Fruit fly (Drosophila melanogaster) whole organism, embryonic: ENCODE measurements around the gene Or98a.
A peak's percentile ranks its signal among the peaks of the same experiment; 100 is the strongest.

Source experiments
- Awh ChIP-seq: fragments of 200-800 bp; sonication (Bioruptor generic); IDR thresholded peaks from 2 replicates; pipeline ENCODE4, ENCODE4 v1.3.6; 2022; ENCODE audit warnings: missing biosample characterization, missing genetic modification characterization
- CG10654 ChIP-seq: fragments of 200-800 bp; sonication (Bioruptor generic); optimal IDR thresholded peaks from 2 replicates; lab custom pipeline; 2016; ENCODE audit warnings: missing biosample characterization, missing genetic modification characterization
- CG10979 ChIP-seq: fragments of 200-800 bp; sonication (Bioruptor generic); optimal IDR thresholded peaks from 2 replicates; lab custom pipeline; 2018; ENCODE audit warnings: missing biosample characterization, mild to moderate bottlenecking, missing genetic modification characterization, moderate library complexity
- CG13123 ChIP-seq: fragments of 200-800 bp; sonication (Bioruptor generic); optimal IDR thresholded peaks from 2 replicates; lab custom pipeline; 2016; ENCODE audit warnings: missing biosample characterization, missing genetic modification characterization
- CG13424 ChIP-seq: fragments of 200-800 bp; sonication (Bioruptor generic); optimal IDR thresholded peaks from 2 replicates; lab custom pipeline; 2019; ENCODE audit warnings: missing biosample characterization, mild to moderate bottlenecking, missing genetic modification characterization, moderate library complexity
- CG1529 ChIP-seq: fragments of 200-800 bp; sonication (Bioruptor generic); optimal IDR thresholded peaks from 3 replicates; lab custom pipeline; 2018; ENCODE audit warnings: missing biosample characterization, missing genetic modification characterization
- CG2202 ChIP-seq: fragments of 200-800 bp; sonication (Bioruptor generic); optimal IDR thresholded peaks from 2 replicates; lab custom pipeline; 2018; ENCODE audit warnings: missing biosample characterization, mild to moderate bottlenecking, missing genetic modification characterization
- CG33557 ChIP-seq: fragments of 200-800 bp; sonication (Bioruptor generic); optimal IDR thresholded peaks from 2 replicates; lab custom pipeline; 2019; ENCODE audit warnings: missing biosample characterization, mild to moderate bottlenecking, missing genetic modification characterization, moderate library complexity
- CG34422 ChIP-seq: fragments of 200-800 bp; sonication (Bioruptor generic); IDR thresholded peaks from 3 replicates; pipeline ENCODE4 v1.3.6; 2022; ENCODE audit warnings: missing biosample characterization, missing genetic modification characterization
- CG4404 ChIP-seq: fragments of 200-800 bp; sonication (Bioruptor generic); IDR thresholded peaks from 2 replicates; pipeline ENCODE4 v1.3.6; 2022; ENCODE audit warnings: missing biosample characterization, missing genetic modification characterization
- CG4707 ChIP-seq: fragments of 200-800 bp; sonication (Bioruptor generic); optimal IDR thresholded peaks from 2 replicates; lab custom pipeline; 2018; ENCODE audit warnings: missing biosample characterization, mild to moderate bottlenecking, missing genetic modification characterization, moderate library complexity
- CG4730 ChIP-seq: fragments of 200-800 bp; sonication (Bioruptor generic); IDR thresholded peaks from 2 replicates; pipeline ENCODE4 v1.3.6; 2022; ENCODE audit warnings: missing biosample characterization, missing genetic modification characterization
- CG5245 ChIP-seq: fragments of 200-800 bp; sonication (Bioruptor generic); optimal IDR thresholded peaks from 3 replicates; lab custom pipeline; 2016; ENCODE audit warnings: missing biosample characterization, missing genetic modification characterization
- CG6254 ChIP-seq: fragments of 200-800 bp; sonication (Bioruptor generic); optimal IDR thresholded peaks from 3 replicates; lab custom pipeline; 2017; ENCODE audit warnings: mild to moderate bottlenecking, missing biosample characterization, missing genetic modification reagents, missing genetic modification characterization
- CG6654 ChIP-seq: fragments of 200-800 bp; sonication (Bioruptor generic); optimal IDR thresholded peaks from 2 replicates; lab custom pipeline; 2017; ENCODE audit warnings: missing biosample characterization, mild to moderate bottlenecking, missing genetic modification characterization
- CG6689 ChIP-seq: fragments of 200-800 bp; sonication (Bioruptor generic); IDR thresholded peaks from 2 replicates; pipeline ENCODE4 v1.3.6; 2022; ENCODE audit warnings: missing biosample characterization, missing genetic modification characterization
- CG6813 ChIP-seq: fragments of 200-800 bp; sonication (Bioruptor generic); optimal IDR thresholded peaks from 2 replicates; lab custom pipeline; 2017; ENCODE audit warnings: missing biosample characterization, missing genetic modification characterization, mild to moderate bottlenecking, moderate library complexity, missing genetic modification reagents
- CG7357 ChIP-seq: fragments of 200-800 bp; sonication (Bioruptor generic); IDR thresholded peaks from 3 replicates; pipeline ENCODE4 v1.3.6; 2022; ENCODE audit warnings: missing biosample characterization, missing genetic modification characterization
- CG7963 ChIP-seq: fragments of 200-800 bp; sonication (Bioruptor generic); IDR thresholded peaks from 3 replicates; pipeline ENCODE4 v1.3.6; 2022; ENCODE audit warnings: missing biosample characterization, missing genetic modification characterization; ENCODE audit not compliant: partially characterized antibody
- D ChIP-seq, 2 experiments: fragments of 200-800 bp in 1 of 2; fragments of >200 bp in 1 of 2; sonication (Bioruptor generic) in 1 of 2; optimal IDR thresholded peaks; 2 replicates in 1 of 2; 3 replicates in 1 of 2; lab custom pipeline; 2017; ENCODE audit warnings: mild to moderate bottlenecking in 1 of 2, missing biosample characterization in 1 of 2, missing genetic modification characterization in 1 of 2, missing genetic modification reagents in 1 of 2
- Fer1 ChIP-seq: fragments of 200-800 bp; sonication (Bioruptor generic); optimal IDR thresholded peaks from 2 replicates; lab custom pipeline; 2017; ENCODE audit warnings: missing biosample characterization, mild to moderate bottlenecking, missing genetic modification characterization
- Gug ChIP-seq: fragments of 200-800 bp; sonication (Bioruptor generic); IDR thresholded peaks from 4 replicates; pipeline ENCODE4 v1.3.6; 2022; ENCODE audit warnings: missing biosample characterization, missing genetic modification characterization
- NC2β ChIP-seq: fragments of 200-800 bp; sonication (Bioruptor generic); optimal IDR thresholded peaks from 2 replicates; lab custom pipeline; 2016; ENCODE audit warnings: missing biosample characterization, missing genetic modification characterization
- Oli ChIP-seq: fragments of 200-800 bp; sonication (Bioruptor generic); optimal IDR thresholded peaks from 2 replicates; lab custom pipeline; 2018; ENCODE audit warnings: missing biosample characterization, mild to moderate bottlenecking, missing genetic modification characterization, moderate library complexity
- Optix ChIP-seq: fragments of 200-800 bp; sonication (Bioruptor generic); IDR thresholded peaks from 3 replicates; pipeline ENCODE4 v1.3.6; 2022; ENCODE audit warnings: missing biosample characterization, missing genetic modification characterization
- Ptx1 ChIP-seq: fragments of 200-800 bp; sonication (Bioruptor generic); IDR thresholded peaks from 2 replicates; pipeline ENCODE4 v1.3.6; 2022; ENCODE audit warnings: missing biosample characterization, missing genetic modification characterization
- Spps ChIP-seq: fragments of 200-800 bp; sonication (Bioruptor generic); optimal IDR thresholded peaks from 2 replicates; lab custom pipeline; 2018; ENCODE audit warnings: missing biosample characterization, mild to moderate bottlenecking, missing genetic modification characterization
- Ssrp ChIP-seq: fragments of 200-800 bp; sonication (Bioruptor generic); optimal IDR thresholded peaks from 2 replicates; lab custom pipeline; 2018; ENCODE audit warnings: missing biosample characterization, mild to moderate bottlenecking, missing genetic modification characterization, moderate library complexity
- Xrp1 ChIP-seq: fragments of 200-800 bp; sonication (Bioruptor generic); IDR thresholded peaks from 2 replicates; pipeline ENCODE4 v1.3.6; 2022; ENCODE audit warnings: missing biosample characterization, missing genetic modification characterization
- ato ChIP-seq: fragments of 200-800 bp; sonication (Bioruptor generic); IDR thresholded peaks from 2 replicates; pipeline ENCODE4 v1.3.6; 2022; ENCODE audit warnings: missing biosample characterization, missing genetic modification characterization; ENCODE audit not compliant: partially characterized antibody
- bsh ChIP-seq, 2 experiments: fragments of 200-800 bp; sonication (Bioruptor generic); optimal IDR thresholded peaks; 2 replicates each; lab custom pipeline; 2017 to 2018; ENCODE audit warnings: mild to moderate bottlenecking in 2 of 2, missing biosample characterization in 2 of 2, missing genetic modification characterization in 2 of 2, moderate library complexity in 1 of 2
- chif ChIP-seq, 2 experiments: fragments of 200-800 bp; sonication (Bioruptor generic); optimal IDR thresholded peaks; 3 replicates each; lab custom pipeline; 2016; ENCODE audit warnings: missing biosample characterization in 2 of 2, missing genetic modification characterization in 2 of 2
- chm ChIP-seq: fragments of 200-800 bp; sonication (Bioruptor generic); IDR thresholded peaks from 2 replicates; pipeline ENCODE4 v1.3.6; 2022; ENCODE audit warnings: missing biosample characterization, missing genetic modification characterization
- ci ChIP-seq: fragments of 200-800 bp; sonication (Bioruptor generic); IDR thresholded peaks from 3 replicates; pipeline ENCODE4 v1.3.6; 2022; ENCODE audit warnings: missing biosample characterization, missing genetic modification characterization
- dysf ChIP-seq: fragments of 200-800 bp; sonication (Bioruptor generic); IDR thresholded peaks from 3 replicates; pipeline ENCODE4 v1.3.6; 2022; ENCODE audit warnings: missing biosample characterization, missing genetic modification characterization
- gcm ChIP-seq: fragments of 200-800 bp; sonication (Bioruptor generic); optimal IDR thresholded peaks from 2 replicates; lab custom pipeline; 2019; ENCODE audit warnings: missing biosample characterization, mild to moderate bottlenecking, missing genetic modification characterization, moderate library complexity
- gem ChIP-seq: fragments of 200-800 bp; sonication (Bioruptor generic); optimal IDR thresholded peaks from 2 replicates; lab custom pipeline; 2019; ENCODE audit warnings: missing biosample characterization, mild to moderate bottlenecking, missing genetic modification characterization, moderate library complexity
- lola ChIP-seq, 3 experiments: fragments of >200 bp in 2 of 3; fragments of 200-800 bp in 1 of 3; sonication (Bioruptor generic) in 1 of 3; optimal IDR thresholded peaks; 2 replicates each; lab custom pipeline; 2017 to 2019; ENCODE audit warnings: missing biosample characterization in 3 of 3, missing genetic modification characterization in 3 of 3, mild to moderate bottlenecking in 1 of 3, moderate library complexity in 1 of 3
- nmo ChIP-seq: fragments of 200-800 bp; sonication (Bioruptor generic); optimal IDR thresholded peaks from 2 replicates; lab custom pipeline; 2018; ENCODE audit warnings: missing biosample characterization, mild to moderate bottlenecking, missing genetic modification characterization, moderate library complexity
- onecut ChIP-seq: fragments of 200-800 bp; sonication (Bioruptor generic); IDR thresholded peaks from 2 replicates; pipeline ENCODE4 v1.3.6; 2022; ENCODE audit warnings: missing biosample characterization, missing genetic modification characterization
- otp ChIP-seq: fragments of 200-800 bp; sonication (Bioruptor generic); IDR thresholded peaks from 3 replicates; pipeline ENCODE4, ENCODE4 v1.3.6; 2022; ENCODE audit warnings: missing biosample characterization, missing genetic modification characterization
- pan ChIP-seq, 4 experiments: fragments of >200 bp in 3 of 4; fragments of 200-800 bp in 1 of 4; sonication (Bioruptor generic) in 1 of 4; optimal IDR thresholded peaks in 3 of 4; IDR thresholded peaks in 1 of 4; 2 replicates each; pipeline versions ENCODE4 v1.3.6 to Lab custom; 2017 to 2022; ENCODE audit warnings: missing biosample characterization in 2 of 4, missing genetic modification characterization in 2 of 4, mixed read lengths in 1 of 4
- phol ChIP-seq: fragments of 200-800 bp; sonication (Bioruptor generic); optimal IDR thresholded peaks from 3 replicates; lab custom pipeline; 2018; ENCODE audit warnings: missing biosample characterization, mild to moderate bottlenecking, missing genetic modification characterization, moderate library complexity
- pnt ChIP-seq: fragments of 200-800 bp; sonication (Bioruptor generic); optimal IDR thresholded peaks from 3 replicates; lab custom pipeline; 2016; ENCODE audit warnings: missing biosample characterization, missing genetic modification characterization
- run ChIP-seq: fragments of 200-800 bp; sonication (Bioruptor generic); optimal IDR thresholded peaks from 3 replicates; lab custom pipeline; 2018; ENCODE audit warnings: missing biosample characterization, mild to moderate bottlenecking, missing genetic modification characterization
- slp2 ChIP-seq: fragments of 200-800 bp; sonication (Bioruptor generic); optimal IDR thresholded peaks from 2 replicates; lab custom pipeline; 2016; ENCODE audit warnings: missing biosample characterization, missing genetic modification characterization
- tup ChIP-seq: fragments of 200-800 bp; sonication (Bioruptor generic); optimal IDR thresholded peaks from 2 replicates; lab custom pipeline; 2016; ENCODE audit warnings: missing biosample characterization, mild to moderate bottlenecking, missing genetic modification characterization, moderate library complexity
- vfl ChIP-seq: fragments of 200-800 bp; sonication (Bioruptor generic); optimal IDR thresholded peaks from 2 replicates; lab custom pipeline; 2016; ENCODE audit warnings: missing biosample characterization, missing genetic modification characterization

Gene Or98a

dm6 chr3R:27826188-27826587, 19.6 kb upstream of the Or98a start (continued):
- TF ChIP-seq dysf (GFP tag; lab: Robert Waterston, UW) (peak; percentile 31; the same call in 1 of the 3 replicates), CG13424 (tag; lab: Kevin White, UChicago) (peak; percentile 4), CG6813 (GFP tag; lab: Kevin White, UChicago) (peak; percentile 0), CG5245 (GFP tag; lab: Kevin White, UChicago) (no peak), CG6254 (peak; percentile 32), CG1529 (GFP tag; lab: Kevin White, UChicago) (peak; percentile 24), chif (GFP tag; optimal IDR thresholded peaks at IDR 0.05; lab: Kevin White, UChicago) (peak; percentile 0 to 42), Fer1 (no peak), CG34422 (GFP tag; lab: Robert Waterston, UW) (peak; percentile 35; the same call in 1 of the 3 replicates), Ptx1 (GFP tag; lab: Robert Waterston, UW) (peak; percentile 16; the same call in 1 of the 2 replicates), D (optimal IDR thresholded peaks at IDR 0.05; lab: Kevin White, UChicago) (no peak), D (GFP tag; optimal IDR thresholded peaks at IDR 0.05; lab: Kevin White, UChicago) (peak; percentile 12), gcm (GFP tag; lab: Kevin White, UChicago) (no peak), run (no peak), gem (tag; lab: Kevin White, UChicago) (peak; percentile 66), CG4730 (GFP tag; lab: Robert Waterston, UW) (0 out of 2 replicates have a peak, but pooled peaks have one; percentile 11), CG7963 (GFP tag; lab: Robert Waterston, UW) (no peak), Optix (GFP tag; lab: Robert Waterston, UW) (peak; percentile 21; the same call in 1 of the 3 replicates), ci (GFP tag; lab: Robert Waterston, UW) (peak; percentile 53; the same call in 1 of the 3 replicates), CG6654 (GFP tag; lab: Kevin White, UChicago) (no peak), Oli (tag; lab: Kevin White, UChicago) (peak; percentile 44), CG2202 (tag; lab: Kevin White, UChicago) (peak; percentile 18), CG6689 (GFP tag; lab: Robert Waterston, UW) (peak; percentile 51; the same call in 1 of the 2 replicates), CG4404 (GFP tag; lab: Robert Waterston, UW) (0 out of 2 replicates have a peak, but pooled peaks have one; percentile 31), Spps (tag; lab: Kevin White, UChicago) (peak; percentile 35), ato (GFP tag; lab: Robert Waterston, UW) (no peak), slp2 (peak; percentile 8), Ssrp (peak; percentile 41), CG10654 (GFP tag; lab: Kevin White, UChicago) (no peak), tup (no peak), CG4707 (no peak), NC2β (GFP tag; lab: Kevin White, UChicago) (peak; percentile 5), nmo (peak; percentile 71), phol (tag; lab: Kevin White, UChicago) (peak; percentile 37), bsh (GFP tag; optimal IDR thresholded peaks at IDR 0.05; lab: Kevin White, UChicago) (peak in 1 of 2 experiments; percentile 65), CG7357 (GFP tag; lab: Robert Waterston, UW) (0 out of 3 replicates have a peak, but pooled peaks have one; percentile 11), pnt (GFP tag; lab: Kevin White, UChicago) (peak; percentile 24), CG13123 (GFP tag; lab: Kevin White, UChicago) (no peak), CG10979 (tag; lab: Kevin White, UChicago) (peak; percentile 80), onecut (GFP tag; lab: Robert Waterston, UW) (peak; percentile 24; the same call in 1 of the 2 replicates), vfl (GFP tag; lab: Kevin White, UChicago) (no peak), Gug (GFP tag; lab: Robert Waterston, UW) (0 out of 4 replicates have a peak, but pooled peaks have one; percentile 7), otp (GFP tag; lab: Robert Waterston, UW) (0 out of 3 replicates have a peak, but pooled peaks have one; percentile 47), CG33557 (GFP tag; lab: Kevin White, UChicago) (peak; percentile 60), pan (optimal IDR thresholded peaks at IDR 0.05; lab: Kevin White, UChicago) (no peak), pan (GFP tag; optimal IDR thresholded peaks at IDR 0.05 in 1 of 2, IDR thresholded peaks at IDR 0.05 in 1 of 2) (peak in 1 of 2 experiments; percentile 37), chm (GFP tag; lab: Robert Waterston, UW) (peak; percentile 62; the same call in 1 of the 2 replicates), lola (GFP tag; optimal IDR thresholded peaks at IDR 0.05; lab: Kevin White, UChicago) (peak in 1 of 3 experiments; percentile 70), Awh (GFP tag; lab: Robert Waterston, UW) (0 out of 2 replicates have a peak, but pooled peaks have one; percentile 31), Xrp1 (peak; percentile 81)
